Worm (Caenorhabditis elegans): Measurements from ENCODE around the gene hcp-1.
"Not testable (repeated sequence)": the region's sequence is repeated elsewhere in the genome, so short reads cannot be mapped to it uniquely, and the experiment has no call there.

Gene hcp-1

DNA sequence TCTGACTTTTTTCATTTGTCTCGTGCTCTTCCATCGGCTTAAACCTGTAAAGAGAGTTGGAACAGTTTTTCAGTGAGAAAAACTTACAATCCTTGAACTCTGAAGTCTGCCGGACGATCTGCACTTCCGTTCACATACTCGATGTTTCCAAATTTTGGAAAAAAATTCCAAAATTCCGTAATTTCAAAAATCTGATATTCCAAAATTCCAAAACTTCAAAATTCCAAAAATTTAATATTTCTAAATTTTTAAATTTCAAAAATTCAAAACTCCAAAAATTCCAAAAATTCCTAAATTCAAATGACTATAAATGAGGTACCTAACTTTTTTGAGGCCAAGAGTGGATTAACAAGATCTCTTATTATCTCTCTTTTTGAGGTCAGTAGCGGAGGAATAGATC is 17.4 kb upstream of the hcp-1 start, which contains the start of gene EGAP9.4:
TSS of gene EGAP9.4 (plus strand) at position 301 of the 400 bp plus-strand sequence.
- TF ChIP-seq fos-1 (tag; optimal IDR thresholded peaks at IDR 0.05) (no peak), rbr-2 (tag; optimal IDR thresholded peaks at IDR 0.05) (no peak), pha-4 (GFP tag; IDR thresholded peaks at IDR 0.05) (no peak), pha-4 (tag; optimal IDR thresholded peaks at IDR 0.05) (no peak), F26F4.8 (GFP tag; conservative IDR thresholded peaks at IDR 0.05) (no peak), Y5F2A.4 (GFP tag; optimal IDR thresholded peaks at IDR 0.05) (no peak), T20F7.1 (GFP tag; optimal IDR thresholded peaks at IDR 0.05) (no peak), madf-5 (GFP tag; IDR thresholded peaks at IDR 0.05) (no peak)

DNA sequence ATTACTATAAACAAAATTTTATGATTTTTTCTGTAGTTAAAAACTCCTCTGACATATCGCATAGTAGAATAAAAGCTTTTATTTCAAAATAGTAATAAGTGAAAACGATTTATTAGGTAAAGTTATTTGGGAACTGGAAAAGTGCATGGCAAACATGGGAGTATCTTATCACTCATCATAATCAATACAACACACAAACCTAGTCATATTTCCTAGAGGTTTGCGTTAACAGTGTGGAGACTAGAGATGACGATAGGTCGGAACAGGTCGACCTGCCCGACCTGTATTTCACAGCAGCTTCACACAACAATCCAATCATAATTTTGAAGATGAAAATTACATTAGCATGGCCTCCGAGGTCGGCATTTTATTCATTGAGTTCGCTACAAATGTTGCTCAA is 14.0 kb upstream of the hcp-1 start, which contains the start of gene EGAP9.3:
TSS of gene EGAP9.3 (minus strand) at position 131 of the 400 bp plus-strand sequence.
- TF ChIP-seq jun-1 (tag; optimal IDR thresholded peaks at IDR 0.05) (no peak), aly-2 (tag; optimal IDR thresholded peaks at IDR 0.05) (no peak), arid-1 (GFP tag; conservative IDR thresholded peaks at IDR 0.05) (no peak), egl-43 (GFP tag; IDR thresholded peaks at IDR 0.05) (no peak), tag-97 (GFP tag; IDR thresholded peaks at IDR 0.05) (no peak), pqm-1 (tag; optimal IDR thresholded peaks at IDR 0.05) (peak; percentile 43), hif-1 (tag; optimal IDR thresholded peaks at IDR 0.05) (no peak), daf-16 (GFP tag; optimal IDR thresholded peaks at IDR 0.05) (no peak), daf-16 (tag; optimal IDR thresholded peaks at IDR 0.05) (peak; percentile 19), hlh-30 (tag; optimal IDR thresholded peaks at IDR 0.05; ENCODE audit: insufficient read depth) (no peak), mdl-1 (tag; optimal IDR thresholded peaks at IDR 0.05) (no peak), attf-4 (tag; optimal IDR thresholded peaks at IDR 0.05) (no peak), zfp-3 (GFP tag; conservative IDR thresholded peaks at IDR 0.05) (no peak), sdz-12 (GFP tag; optimal IDR thresholded peaks at IDR 0.05) (no peak), unc-62 (GFP tag; optimal IDR thresholded peaks at IDR 0.05 in 1 of 2) (no peak), unc-62 (tag; optimal IDR thresholded peaks at IDR 0.05) (no peak), nhr-28 (tag; optimal IDR thresholded peaks at IDR 0.05) (peak; percentile 69), Y5F2A.4 (GFP tag; optimal IDR thresholded peaks at IDR 0.05) (no peak), gei-8 (GFP tag; optimal IDR thresholded peaks at IDR 0.05) (no peak), pha-4 (GFP tag; IDR thresholded peaks at IDR 0.05) (no peak), pha-4 (tag; optimal IDR thresholded peaks at IDR 0.05) (no peak), nhr-25 (tag; optimal IDR thresholded peaks at IDR 0.05; ENCODE audit: borderline replicate concordance, insufficient read depth) (no peak), F10B5.3 (tag; optimal IDR thresholded peaks at IDR 0.05) (no peak), ztf-11 (tag; optimal IDR thresholded peaks at IDR 0.05) (no peak), lim-7 (GFP tag; IDR thresholded peaks at IDR 0.05) (no peak)

DNA sequence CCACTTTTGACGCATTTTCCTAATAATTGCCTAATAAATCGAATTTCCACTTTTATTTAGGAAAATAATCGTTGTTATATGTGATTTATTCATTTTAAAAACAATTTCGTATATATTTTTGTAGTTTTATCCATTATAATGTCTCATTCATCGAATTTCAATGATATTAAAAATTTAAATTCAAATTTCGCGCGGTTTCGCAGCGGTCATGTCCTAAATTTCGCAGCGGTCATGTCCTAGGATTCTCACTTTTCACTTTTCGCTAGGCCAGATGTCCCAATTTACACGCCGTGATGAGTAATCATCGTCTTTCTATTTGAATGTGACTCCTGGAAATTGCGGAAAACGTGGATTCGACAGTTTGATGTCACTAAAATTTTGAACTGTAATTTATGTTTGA is 12.2 kb upstream of the hcp-1 start, which contains the start of gene ZK1055.4:
TSS of gene ZK1055.4 (plus strand) at position 301 of the 400 bp plus-strand sequence.
- not testable (repeated sequence) for TF ChIP-seq D1046.2 (GFP tag; IDR thresholded peaks at IDR 0.05); hlh-30 (tag; optimal IDR thresholded peaks at IDR 0.05; ENCODE audit: insufficient read depth); nhr-237 (tag; optimal IDR thresholded peaks at IDR 0.05)

DNA sequence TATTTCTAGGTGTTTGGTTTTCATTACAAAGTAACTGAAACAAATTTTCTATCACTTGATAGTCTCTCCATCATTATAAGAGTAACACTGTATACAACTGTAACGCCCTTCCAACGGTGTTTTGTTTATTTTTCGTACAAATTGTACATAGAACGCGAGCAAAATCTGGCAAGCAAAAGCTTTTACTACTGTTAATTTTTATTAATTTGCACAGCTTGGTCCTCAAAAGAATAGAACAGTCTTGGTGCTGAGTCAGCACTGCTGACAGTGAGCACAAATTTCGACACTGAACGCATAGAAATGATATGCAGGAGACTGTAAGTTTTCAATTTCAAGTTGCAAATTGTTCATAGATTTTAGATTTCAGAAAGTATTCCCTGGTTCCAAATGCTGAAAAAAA is 3.7 kb upstream of the hcp-1 start, which contains the start of gene ZK1055.2:
TSS of gene ZK1055.2 (plus strand) at position 301 of the 400 bp plus-strand sequence.
- no peak for TF ChIP-seq duxl-1 (tag; optimal IDR thresholded peaks at IDR 0.05; ENCODE audit: poor library complexity)
- TF ChIP-seq unc-39 (tag; optimal IDR thresholded peaks at IDR 0.05): no peak

DNA sequence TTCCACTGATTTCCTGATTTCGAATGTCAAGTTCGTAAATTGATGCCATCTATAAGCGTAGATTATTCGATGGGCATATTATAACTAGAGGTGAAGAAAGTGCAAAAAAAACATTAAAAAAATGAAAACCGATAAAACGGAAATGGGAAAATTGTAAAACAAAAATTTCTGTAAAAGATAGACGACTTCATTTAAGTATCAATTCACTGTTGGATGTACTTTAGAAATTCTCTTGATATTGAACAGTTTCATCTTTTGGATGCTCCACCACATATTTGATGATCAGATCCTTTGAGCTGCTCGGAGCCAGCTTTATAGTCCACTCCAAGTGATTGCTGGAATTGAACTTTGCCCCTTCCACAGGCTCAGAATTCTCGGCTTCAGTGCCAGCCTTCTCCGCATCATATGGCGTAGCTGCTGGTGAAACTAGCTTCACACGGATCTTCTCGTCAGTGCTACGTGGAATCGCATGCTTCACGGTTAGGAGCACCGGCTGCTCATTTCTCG is 8.6 kb downstream of the hcp-1 start, which contains the start of gene ZK1055.6:
TSS of gene ZK1055.6 (minus strand) at position 51 of the 507 bp plus-strand sequence.
- TF ChIP-seq ceh-44 (GFP tag; IDR thresholded peaks at IDR 0.05): no peak
- TF ChIP-seq unc-62 (GFP tag; optimal IDR thresholded peaks at IDR 0.05 in 1 of 2): peak in 1 of 2 experiments; percentile 93
- no peak for TF ChIP-seq unc-62 (tag; optimal IDR thresholded peaks at IDR 0.05)
- TF ChIP-seq aha-1 (tag): peak; percentile 18
- TF ChIP-seq D1046.2 (GFP tag; IDR thresholded peaks at IDR 0.05): no peak

All from whole organism, L4 larva.